Worm (Caenorhabditis elegans): ENCODE data around the gene T23D5.3.

Gene T23D5.3

DNA sequence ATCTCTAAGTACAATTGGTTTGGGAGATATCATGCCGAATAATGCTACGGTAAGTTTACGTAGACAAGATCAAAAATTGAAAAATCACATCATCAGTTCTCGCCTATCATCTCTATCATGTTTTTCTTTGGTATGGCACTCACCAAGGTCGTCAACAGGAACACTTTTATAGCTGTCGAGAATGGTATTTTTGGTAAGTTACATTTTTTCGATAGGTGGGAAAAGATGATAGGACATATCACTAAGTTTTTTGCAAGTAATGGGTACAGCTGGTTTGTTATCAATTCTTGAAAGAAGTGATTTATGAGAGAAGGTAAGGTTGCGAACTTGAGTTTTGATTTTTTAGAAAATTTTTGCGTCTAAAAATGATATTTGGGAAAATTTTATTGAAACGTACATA lies 25.5 kb downstream of the T23D5.3 start:
- TF ChIP-seq unc-130 (GFP tag; optimal IDR thresholded peaks at IDR 0.05) = no peak
- TF ChIP-seq daf-16 (GFP tag; optimal IDR thresholded peaks at IDR 0.05) = no peak
- TF ChIP-seq daf-16 (tag; optimal IDR thresholded peaks at IDR 0.05) = no peak
- TF ChIP-seq php-3 (GFP tag; IDR thresholded peaks at IDR 0.05) = no peak
- TF ChIP-seq F37D6.2 (tag; optimal IDR thresholded peaks at IDR 0.05) = no peak
- no peak for TF ChIP-seq snpc-1.2 (GFP tag; IDR thresholded peaks at IDR 0.05)
- TF ChIP-seq dmd-9 (GFP tag; IDR thresholded peaks at IDR 0.05) = no peak
- TF ChIP-seq dmd-8 (GFP tag; IDR thresholded peaks at IDR 0.05) = no peak
- TF ChIP-seq ceh-28 (tag; optimal IDR thresholded peaks at IDR 0.05) = no peak
- no peak for TF ChIP-seq ztf-11 (tag; optimal IDR thresholded peaks at IDR 0.05)
- no peak for TF ChIP-seq cey-2 (tag; optimal IDR thresholded peaks at IDR 0.05; ENCODE audit: borderline replicate concordance, insufficient read depth)
- peak in 1 of 2 experiments; percentile 81 for TF ChIP-seq unc-62 (GFP tag; optimal IDR thresholded peaks at IDR 0.05 in 1 of 2)
- no peak for TF ChIP-seq unc-62 (tag; optimal IDR thresholded peaks at IDR 0.05)
- TF ChIP-seq nhr-28 (tag; optimal IDR thresholded peaks at IDR 0.05) = peak; percentile 55
- TF ChIP-seq nhr-76 (tag; optimal IDR thresholded peaks at IDR 0.05) = no peak
- TF ChIP-seq tra-1 (GFP tag; IDR thresholded peaks at IDR 0.05) = 0 out of 2 replicates have a peak, but pooled peaks have one; percentile 31
- no peak for TF ChIP-seq T20F7.1 (GFP tag; optimal IDR thresholded peaks at IDR 0.05)
- TF ChIP-seq nhr-6 (tag; optimal IDR thresholded peaks at IDR 0.05) = no peak
- TF ChIP-seq lin-29 (GFP tag; IDR thresholded peaks at IDR 0.05) = no peak
- no peak for TF ChIP-seq dve-1 (tag; optimal IDR thresholded peaks at IDR 0.05; ENCODE audit: insufficient read depth)
- 0 out of 2 replicates have a peak, but pooled peaks have one; percentile 20 for TF ChIP-seq ceh-20 (GFP tag; IDR thresholded peaks at IDR 0.05)
- TF ChIP-seq ctbp-1 (GFP tag; IDR thresholded peaks at IDR 0.05) = no peak
- no peak for TF ChIP-seq nhr-111 (GFP tag; optimal IDR thresholded peaks at IDR 0.05)
- TF ChIP-seq skn-1 (tag; optimal IDR thresholded peaks at IDR 0.05) = no peak
- TF ChIP-seq ZK546.5 (tag; optimal IDR thresholded peaks at IDR 0.05) = no peak

- TF ChIP-seq F26F4.8 (GFP tag; conservative IDR thresholded peaks at IDR 0.05) (no peak), nhr-28 (tag; optimal IDR thresholded peaks at IDR 0.05) (peak; percentile 7), dmd-6 (GFP tag; IDR thresholded peaks at IDR 0.05) (peak; percentile 21; the same call in 1 of the 2 replicates), ces-1 (GFP tag; optimal IDR thresholded peaks at IDR 0.05) (no peak), ztf-11 (tag; optimal IDR thresholded peaks at IDR 0.05) (no peak), lin-15B (tag; optimal IDR thresholded peaks at IDR 0.05) (no peak)
Measured at ce11 chrV:15704745-15705144, 28.7 kb downstream of the T23D5.3 start, which contains the start of gene twk-34. Gene twk-34, plus strand, starts transcription at chrV:15704960.

DNA sequence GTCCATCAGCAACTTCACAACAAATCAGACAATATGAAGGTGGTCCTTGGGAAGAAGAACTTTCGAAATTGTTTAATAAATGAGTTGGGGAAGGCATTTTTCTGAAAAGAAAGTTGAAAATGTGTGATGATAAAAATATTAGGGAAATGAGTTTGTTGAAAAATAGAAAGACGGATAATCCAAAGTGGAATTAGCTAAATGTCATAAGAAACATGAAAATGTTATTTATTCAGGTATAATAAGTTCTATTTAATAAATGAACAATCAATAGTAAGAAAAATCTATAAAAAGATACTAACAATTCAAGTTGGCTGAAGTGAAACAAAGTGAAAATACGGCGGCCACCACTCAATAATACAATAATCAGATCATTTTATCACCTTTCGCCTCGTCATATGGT lies 31.2 kb downstream of the T23D5.3 start, which contains the start of gene nhr-53:
nhr-53 (minus strand) TSS at position 101 of the 400 bp plus-strand sequence.
- no peak for TF ChIP-seq saeg-2 (GFP tag; IDR thresholded peaks at IDR 0.05)
- no peak for TF ChIP-seq lin-38 (GFP tag; IDR thresholded peaks at IDR 0.05)
- TF ChIP-seq nhr-102 (tag; optimal IDR thresholded peaks at IDR 0.05) = no peak
- TF ChIP-seq lin-29 (GFP tag; IDR thresholded peaks at IDR 0.05) = no peak
- no peak for TF ChIP-seq ZK337.2 (GFP tag; IDR thresholded peaks at IDR 0.05)
- no peak for TF ChIP-seq ceh-44 (GFP tag; IDR thresholded peaks at IDR 0.05)
- no peak for TF ChIP-seq daf-12 (tag; optimal IDR thresholded peaks at IDR 0.05)
- no peak for TF ChIP-seq mep-1 (tag; optimal IDR thresholded peaks at IDR 0.05)
- no peak for TF ChIP-seq fos-1 (tag; optimal IDR thresholded peaks at IDR 0.05)
- no peak for TF ChIP-seq hmg-1.1 (GFP tag; IDR thresholded peaks at IDR 0.05)
- no peak for TF ChIP-seq F49E8.2 (tag; optimal IDR thresholded peaks at IDR 0.05; ENCODE audit: borderline replicate concordance)
- no peak for TF ChIP-seq unc-62 (GFP tag; optimal IDR thresholded peaks at IDR 0.05 in 1 of 2)
- no peak for TF ChIP-seq unc-62 (tag; optimal IDR thresholded peaks at IDR 0.05)
- TF ChIP-seq mxl-3 (GFP tag; optimal IDR thresholded peaks at IDR 0.05) = no peak
- no peak for TF ChIP-seq ces-1 (GFP tag; optimal IDR thresholded peaks at IDR 0.05)
- no peak for TF ChIP-seq aly-2 (tag; optimal IDR thresholded peaks at IDR 0.05)

All from whole organism, L4 larva.